Worm (Caenorhabditis elegans) whole organism, young adult: ENCODE measurements around the gene epn-1.

ENCODE experiments used
- B0019.2 ChIP-seq: fragments of 200-800 bp; sonication (Bioruptor generic); conservative IDR thresholded peaks from 2 replicates; pipeline ENCODE4 v1.3.6; 2022; ENCODE audit warnings: missing genetic modification reagents, missing genetic modification characterization, missing compliant biosample characterization
- B0336.3 ChIP-seq: fragments of 200-800 bp; sonication (Bioruptor generic); IDR thresholded peaks from 2 replicates; pipeline ENCODE4 v1.3.6; 2022; ENCODE audit warnings: missing genetic modification characterization, missing compliant biosample characterization
- F22D6.2 ChIP-seq: sonication (generic microtip); optimal IDR thresholded peaks from 2 replicates; lab custom pipeline; 2016; ENCODE audit warnings: mild to moderate bottlenecking, missing genetic modification characterization, missing compliant biosample characterization
- F33H1.4 ChIP-seq: fragments of 200-800 bp; sonication (Bioruptor generic); IDR thresholded peaks from 2 replicates; pipeline ENCODE4 v1.3.6; 2022; ENCODE audit warnings: missing genetic modification reagents, missing genetic modification characterization, missing compliant biosample characterization
- F52B5.7 ChIP-seq: sonication (generic microtip); optimal IDR thresholded peaks from 2 replicates; lab custom pipeline; 2016; ENCODE audit warnings: mild to moderate bottlenecking, missing genetic modification characterization, missing compliant biosample characterization
- F57A8.1 ChIP-seq: fragments of 200-800 bp; sonication (Bioruptor generic); optimal IDR thresholded peaks from 2 replicates; lab custom pipeline; 2018; ENCODE audit warnings: mild to moderate bottlenecking, missing genetic modification characterization, moderate library complexity, missing compliant biosample characterization
- T26A5.8 ChIP-seq: sonication (generic microtip); optimal IDR thresholded peaks from 2 replicates; lab custom pipeline; 2016; ENCODE audit warnings: missing genetic modification characterization, missing compliant biosample characterization
- Y79H2A.3 ChIP-seq: fragments of 200-800 bp; sonication (Bioruptor generic); conservative IDR thresholded peaks from 2 replicates; pipeline ENCODE4 v1.3.6; 2022; ENCODE audit warnings: missing genetic modification reagents, missing genetic modification characterization, missing compliant biosample characterization
- ama-1 ChIP-seq, 3 experiments: fragments of 150-350 bp in 1 of 3; sonication (generic microtip) in 2 of 3; optimal IDR thresholded peaks; 2 replicates each; lab custom pipeline; 2014 to 2018; ENCODE audit warnings: missing biosample characterization in 2 of 3, missing genetic modification characterization in 2 of 3, missing genetic modification reagents in 2 of 3
- attf-5 ChIP-seq: fragments of 200-800 bp; sonication (Bioruptor generic); optimal IDR thresholded peaks from 2 replicates; lab custom pipeline; 2018; ENCODE audit warnings: mild to moderate bottlenecking, missing genetic modification characterization, missing compliant biosample characterization
- bed-1 ChIP-seq: fragments of 200-800 bp; sonication (Bioruptor generic); IDR thresholded peaks from 2 replicates; pipeline ENCODE4 v1.3.6; 2022; ENCODE audit warnings: missing genetic modification reagents, missing genetic modification characterization, missing compliant biosample characterization
- ccch-3 ChIP-seq: fragments of 200-800 bp; sonication (Bioruptor generic); optimal IDR thresholded peaks from 2 replicates; lab custom pipeline; 2018; ENCODE audit warnings: mild to moderate bottlenecking, missing genetic modification characterization, missing compliant biosample characterization
- cebp-2 ChIP-seq: fragments of 200-800 bp; sonication (Bioruptor generic); IDR thresholded peaks from 2 replicates; pipeline ENCODE4 v1.3.6; 2022; ENCODE audit warnings: missing genetic modification characterization, missing compliant biosample characterization
- ceh-27 ChIP-seq: fragments of 200-800 bp; sonication (Bioruptor generic); optimal IDR thresholded peaks from 2 replicates; lab custom pipeline; 2018; ENCODE audit warnings: mild to moderate bottlenecking, missing genetic modification characterization, moderate library complexity, missing compliant biosample characterization
- ceh-58 ChIP-seq: fragments of 200-800 bp; sonication (Bioruptor generic); IDR thresholded peaks from 2 replicates; pipeline ENCODE4 v1.3.6; 2022; ENCODE audit warnings: missing genetic modification characterization, missing compliant biosample characterization
- ceh-91 ChIP-seq: fragments of 200-800 bp; sonication (Bioruptor generic); IDR thresholded peaks from 2 replicates; pipeline ENCODE4 v1.3.6; 2022; ENCODE audit warnings: missing genetic modification reagents, missing genetic modification characterization, missing compliant biosample characterization
- dox-1 ChIP-seq: fragments of 200-800 bp; sonication (Bioruptor generic); IDR thresholded peaks from 2 replicates; pipeline ENCODE4 v1.3.6; 2022; ENCODE audit warnings: missing genetic modification reagents, missing genetic modification characterization, missing compliant biosample characterization
- dpl-1 ChIP-seq: fragments of 150-350 bp; optimal IDR thresholded peaks from 2 replicates; lab custom pipeline; 2014; ENCODE audit warnings: missing biosample characterization, missing genetic modification reagents, missing genetic modification characterization
- efl-1 ChIP-seq: fragments of 150-350 bp; optimal IDR thresholded peaks from 2 replicates; lab custom pipeline; 2014; ENCODE audit warnings: missing biosample characterization, missing genetic modification reagents, missing genetic modification characterization
- egl-44 ChIP-seq: fragments of 200-800 bp; sonication (Bioruptor generic); IDR thresholded peaks from 2 replicates; pipeline ENCODE4 v1.3.6; 2022; ENCODE audit warnings: missing genetic modification reagents, missing genetic modification characterization, missing compliant biosample characterization
- ets-4 ChIP-seq: fragments of 200-800 bp; sonication (Bioruptor generic); optimal IDR thresholded peaks from 2 replicates; lab custom pipeline; 2018; ENCODE audit warnings: mild to moderate bottlenecking, missing genetic modification characterization, missing compliant biosample characterization
- fkh-3 ChIP-seq: sonication (generic microtip); optimal IDR thresholded peaks from 2 replicates; lab custom pipeline; 2016; ENCODE audit warnings: mild to moderate bottlenecking, missing genetic modification characterization, missing compliant biosample characterization
- gei-17 ChIP-seq: fragments of 200-800 bp; sonication (Bioruptor generic); optimal IDR thresholded peaks from 2 replicates; lab custom pipeline; 2018; ENCODE audit warnings: mild to moderate bottlenecking, missing genetic modification characterization, missing compliant biosample characterization
- hmg-1.2 ChIP-seq: fragments of 200-800 bp; sonication (Bioruptor generic); IDR thresholded peaks from 2 replicates; pipeline ENCODE4 v1.3.6; 2022; ENCODE audit warnings: missing genetic modification reagents, missing genetic modification characterization, missing compliant biosample characterization
- lag-1 ChIP-seq: fragments of 200-800 bp; sonication (Bioruptor generic); IDR thresholded peaks from 2 replicates; pipeline ENCODE4 v1.3.6; 2022; ENCODE audit warnings: missing genetic modification reagents, missing genetic modification characterization, missing compliant biosample characterization
- let-526 ChIP-seq: fragments of 200-800 bp; sonication (Bioruptor generic); IDR thresholded peaks from 2 replicates; pipeline ENCODE4 v1.3.6; 2022; ENCODE audit warnings: missing genetic modification reagents, missing genetic modification characterization, missing compliant biosample characterization
- let-607 ChIP-seq, 2 experiments: fragments of 200-800 bp in 1 of 2; sonication (Bioruptor generic) in 1 of 2; sonication (generic microtip) in 1 of 2; optimal IDR thresholded peaks; 2 replicates each; lab custom pipeline; 2016 to 2018; ENCODE audit warnings: mild to moderate bottlenecking in 2 of 2, missing compliant biosample characterization in 2 of 2, missing genetic modification characterization in 2 of 2, moderate library complexity in 2 of 2, missing genotype in 1 of 2
- lir-1 ChIP-seq: fragments of 200-800 bp; sonication (Bioruptor generic); conservative IDR thresholded peaks from 2 replicates; pipeline ENCODE4 v1.3.6; 2022; ENCODE audit warnings: missing genetic modification reagents, missing genetic modification characterization, missing compliant biosample characterization
- lsy-27 ChIP-seq: sonication (generic microtip); optimal IDR thresholded peaks from 2 replicates; lab custom pipeline; 2017; ENCODE audit warnings: missing genetic modification characterization, mild to moderate bottlenecking, missing compliant biosample characterization, antibody characterized with exemption, missing genotype, borderline replicate concordance; ENCODE audit not compliant: insufficient read depth
- madf-6 ChIP-seq: fragments of 200-800 bp; sonication (Bioruptor generic); IDR thresholded peaks from 2 replicates; pipeline ENCODE4 v1.3.6; 2022; ENCODE audit warnings: missing genetic modification reagents, missing genetic modification characterization, missing compliant biosample characterization
- mcd-1 ChIP-seq: fragments of 200-800 bp; sonication (Bioruptor generic); IDR thresholded peaks from 2 replicates; pipeline ENCODE4 v1.3.6; 2022; ENCODE audit warnings: missing genetic modification reagents, missing genetic modification characterization, missing compliant biosample characterization
- mel-28 ChIP-seq: sonication (generic microtip); optimal IDR thresholded peaks from 2 replicates; lab custom pipeline; 2016; ENCODE audit warnings: borderline replicate concordance, mild to moderate bottlenecking, missing genetic modification characterization, missing compliant biosample characterization
- mes-4 ChIP-seq: sonication (generic microtip); optimal IDR thresholded peaks from 2 replicates; lab custom pipeline; 2016; ENCODE audit warnings: missing genotype, missing genetic modification characterization, missing compliant biosample characterization
- nfya-2 ChIP-seq: fragments of 200-800 bp; sonication (Bioruptor generic); IDR thresholded peaks from 2 replicates; pipeline ENCODE4 v1.3.6; 2022; ENCODE audit warnings: missing genetic modification reagents, missing genetic modification characterization, missing compliant biosample characterization
- nhr-27 ChIP-seq: fragments of 200-800 bp; sonication (Bioruptor generic); optimal IDR thresholded peaks from 2 replicates; lab custom pipeline; 2018; ENCODE audit warnings: mild to moderate bottlenecking, missing genetic modification characterization, moderate library complexity, missing compliant biosample characterization
- pha-4 ChIP-seq: fragments of 150-350 bp; sonication (generic microtip); optimal IDR thresholded peaks from 2 replicates; lab custom pipeline; 2014; ENCODE audit warnings: missing biosample characterization, missing genetic modification reagents, missing genetic modification characterization
- rcor-1 ChIP-seq: fragments of 200-800 bp; sonication (Bioruptor generic); IDR thresholded peaks from 2 replicates; pipeline ENCODE4 v1.3.6; 2022; ENCODE audit warnings: missing genetic modification reagents, missing genetic modification characterization, missing compliant biosample characterization
- repo-1 ChIP-seq: sonication (generic microtip); optimal IDR thresholded peaks from 2 replicates; lab custom pipeline; 2017; ENCODE audit warnings: mild to moderate bottlenecking, missing genetic modification characterization, missing compliant biosample characterization
- rpc-1 ChIP-seq, 2 experiments: fragments of 150-350 bp in 1 of 2; sonication (generic microtip) in 1 of 2; optimal IDR thresholded peaks; 2 replicates each; lab custom pipeline; 2014 to 2018; ENCODE audit warnings: missing biosample characterization in 1 of 2, missing genetic modification characterization in 1 of 2, missing genetic modification reagents in 1 of 2, missing genotype in 1 of 2
- sdz-38 ChIP-seq: sonication (generic microtip); optimal IDR thresholded peaks from 2 replicates; lab custom pipeline; 2016; ENCODE audit warnings: missing genotype, missing genetic modification characterization, missing compliant biosample characterization
- tlf-1 ChIP-seq: fragments of 200-800 bp; sonication (Bioruptor generic); optimal IDR thresholded peaks from 2 replicates; lab custom pipeline; 2018; ENCODE audit warnings: mild to moderate bottlenecking, missing genetic modification characterization, missing compliant biosample characterization
- unc-130 ChIP-seq: sonication (generic microtip); optimal IDR thresholded peaks from 2 replicates; lab custom pipeline; 2016; ENCODE audit warnings: missing genetic modification reagents, missing genetic modification characterization, missing compliant biosample characterization
- unc-62 ChIP-seq: fragments of 150-350 bp; optimal IDR thresholded peaks from 2 replicates; lab custom pipeline; 2014; ENCODE audit warnings: missing biosample characterization, missing genetic modification reagents, missing genetic modification characterization
- xnd-1 ChIP-seq: sonication (generic microtip); optimal IDR thresholded peaks from 2 replicates; lab custom pipeline; 2016; ENCODE audit warnings: missing genotype, missing genetic modification reagents, missing genetic modification characterization, missing compliant biosample characterization
- zfh-2 ChIP-seq: fragments of 200-800 bp; sonication (Bioruptor generic); conservative IDR thresholded peaks from 2 replicates; pipeline ENCODE4 v1.3.6; 2022; ENCODE audit warnings: missing genetic modification reagents, missing genetic modification characterization, missing compliant biosample characterization
- zim-3 ChIP-seq: sonication (generic microtip); optimal IDR thresholded peaks from 2 replicates; lab custom pipeline; 2017; ENCODE audit warnings: mild to moderate bottlenecking, missing genetic modification characterization, moderate library complexity, missing compliant biosample characterization
- ztf-22 ChIP-seq: fragments of 200-800 bp; sonication (Bioruptor generic); optimal IDR thresholded peaks from 2 replicates; lab custom pipeline; 2018; ENCODE audit warnings: mild to moderate bottlenecking, missing genetic modification characterization, moderate library complexity, missing compliant biosample characterization
- ztf-26 ChIP-seq: sonication (generic microtip); optimal IDR thresholded peaks from 2 replicates; lab custom pipeline; 2017; ENCODE audit warnings: missing genetic modification characterization, missing compliant biosample characterization
- ztf-6 ChIP-seq: fragments of 200-800 bp; sonication (Bioruptor generic); IDR thresholded peaks from 2 replicates; pipeline ENCODE4 v1.3.6; 2022; ENCODE audit warnings: missing genetic modification reagents, missing genetic modification characterization, missing compliant biosample characterization

Gene epn-1

DNA sequence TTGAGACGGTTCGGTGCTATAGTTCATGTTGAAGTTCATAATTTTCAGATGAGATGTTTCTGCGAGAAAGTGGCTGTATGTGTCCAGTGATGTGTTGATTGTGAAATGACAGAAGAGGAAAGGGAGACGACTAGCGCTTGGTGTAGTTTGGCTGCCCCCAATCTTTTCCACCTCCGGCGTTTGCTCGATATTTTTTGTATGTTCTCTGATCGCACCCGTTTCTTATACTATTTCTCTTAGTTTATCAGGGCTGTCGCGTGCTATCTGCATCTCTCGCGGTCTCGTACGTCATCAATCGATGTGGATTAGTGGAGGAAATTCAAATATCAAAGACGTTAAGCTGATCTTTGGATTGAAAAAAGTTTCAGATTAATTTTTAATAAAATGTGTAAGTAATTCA is 7.6 kb downstream of the epn-1 start, which contains the start of gene atf-4 (continued):
- no peak for TF ChIP-seq ztf-26 (tag; lab: Kevin White, UChicago)
- TF ChIP-seq ceh-58 (GFP tag; lab: Robert Waterston, UW), result no peak
- TF ChIP-seq lsy-27 (tag; lab: Kevin White, UChicago), result no peak
- TF ChIP-seq cebp-2 (GFP tag; lab: Robert Waterston, UW), result no peak
- TF ChIP-seq madf-6 (GFP tag; lab: Robert Waterston, UW), result no peak
- no peak for TF ChIP-seq lag-1
- no peak for TF ChIP-seq ceh-91 (GFP tag; lab: Robert Waterston, UW)
- TF ChIP-seq F57A8.1 (GFP tag; lab: Kevin White, UChicago), result no peak
- TF ChIP-seq dpl-1 (GFP tag; lab: Kevin White, UChicago), result no peak
- TF ChIP-seq let-607 (tag; optimal IDR thresholded peaks at IDR 0.05; lab: Kevin White, UChicago), result peak in 1 of 2 experiments; percentile 54
- no peak for TF ChIP-seq pha-4 (tag; lab: Kevin White, UChicago)
- TF ChIP-seq hmg-1.2 (GFP tag; lab: Robert Waterston, UW), result peak; percentile 50; the same call in 1 of the 2 replicates
- TF ChIP-seq zfh-2, result 0 out of 2 replicates have a peak, but pooled peaks have one; percentile 7
- no peak for TF ChIP-seq bed-1 (GFP tag; lab: Robert Waterston, UW)
- TF ChIP-seq repo-1 (tag; lab: Kevin White, UChicago), result peak; percentile 46
- TF ChIP-seq ztf-6, result no peak
- no peak for TF ChIP-seq F52B5.7
- TF ChIP-seq ama-1 (optimal IDR thresholded peaks at IDR 0.05; lab: Kevin White, UChicago), result no peak
- TF ChIP-seq ama-1 (GFP tag; optimal IDR thresholded peaks at IDR 0.05; lab: Kevin White, UChicago), result no peak
- TF ChIP-seq unc-130 (GFP tag; lab: Kevin White, UChicago), result no peak
- no peak for TF ChIP-seq let-526 (GFP tag; lab: Robert Waterston, UW)
- 0 out of 2 replicates have a peak, but pooled peaks have one; percentile 11 for TF ChIP-seq rcor-1 (GFP tag; lab: Robert Waterston, UW)
- no peak for TF ChIP-seq B0019.2
- no peak for TF ChIP-seq F22D6.2 (tag; lab: Kevin White, UChicago)
- no peak for TF ChIP-seq fkh-3 (tag; lab: Kevin White, UChicago)
- TF ChIP-seq efl-1 (GFP tag; lab: Kevin White, UChicago), result no peak
- TF ChIP-seq T26A5.8, result no peak
- peak; percentile 46 for TF ChIP-seq attf-5 (GFP tag; lab: Kevin White, UChicago)
- TF ChIP-seq ets-4, result no peak
- no peak for TF ChIP-seq F33H1.4 (GFP tag; lab: Robert Waterston, UW)
- TF ChIP-seq dox-1, result peak; percentile 34; the same call in 1 of the 2 replicates
- peak; percentile 30; the same call in 1 of the 2 replicates for TF ChIP-seq mcd-1 (GFP tag; lab: Robert Waterston, UW)
- TF ChIP-seq ztf-22 (GFP tag; lab: Kevin White, UChicago), result no peak
- TF ChIP-seq unc-62 (GFP tag; lab: Kevin White, UChicago), result no peak
- no peak for TF ChIP-seq mes-4 (tag; lab: Kevin White, UChicago)
- TF ChIP-seq B0336.3 (GFP tag; lab: Robert Waterston, UW), result peak; percentile 28; the same call in 1 of the 2 replicates
- no peak for TF ChIP-seq rpc-1 (optimal IDR thresholded peaks at IDR 0.05; lab: Kevin White, UChicago)
- no peak for TF ChIP-seq rpc-1 (tag; optimal IDR thresholded peaks at IDR 0.05; lab: Kevin White, UChicago)
- TF ChIP-seq egl-44 (GFP tag; lab: Robert Waterston, UW), result no peak
- no peak for TF ChIP-seq tlf-1 (GFP tag; lab: Kevin White, UChicago)
- no peak for TF ChIP-seq Y79H2A.3 (GFP tag; lab: Robert Waterston, UW)
- no peak for TF ChIP-seq sdz-38 (tag; lab: Kevin White, UChicago)
- TF ChIP-seq nfya-2 (GFP tag; lab: Robert Waterston, UW), result no peak
- peak; percentile 12 for TF ChIP-seq ceh-27 (GFP tag; lab: Kevin White, UChicago)
- no peak for TF ChIP-seq nhr-27 (tag; lab: Kevin White, UChicago)
- no peak for TF ChIP-seq mel-28
- peak; percentile 26 for TF ChIP-seq gei-17
- TF ChIP-seq zim-3 (tag; lab: Kevin White, UChicago), result no peak
- no peak for TF ChIP-seq xnd-1 (tag; lab: Kevin White, UChicago)
- TF ChIP-seq lir-1 (GFP tag; lab: Robert Waterston, UW), result no peak
- no peak for TF ChIP-seq ccch-3 (GFP tag; lab: Kevin White, UChicago)
